Fruit fly (Drosophila melanogaster) whole organism, embryonic: ENCODE results near the gene Pka-C1.

ENCODE experiments used
- Atf6 ChIP-seq: fragments of 200-800 bp; sonication (Bioruptor generic); IDR thresholded peaks from 2 replicates; pipeline ENCODE4 v1.3.6; 2022; ENCODE audit warnings: missing biosample characterization, missing genetic modification characterization
- Awh ChIP-seq: fragments of 200-800 bp; sonication (Bioruptor generic); IDR thresholded peaks from 2 replicates; pipeline ENCODE4, ENCODE4 v1.3.6; 2022; ENCODE audit warnings: missing biosample characterization, missing genetic modification characterization
- BEAF-32 ChIP-seq: fragments of 200-800 bp; sonication (Bioruptor generic); optimal IDR thresholded peaks from 3 replicates; lab custom pipeline; 2017; ENCODE audit warnings: missing biosample characterization, missing genetic modification characterization, mild to moderate bottlenecking, moderate library complexity, missing genetic modification reagents
- Bteb2 ChIP-seq: fragments of 200-800 bp; sonication (Bioruptor generic); optimal IDR thresholded peaks from 2 replicates; lab custom pipeline; 2016; ENCODE audit warnings: missing biosample characterization, missing genetic modification characterization
- CG10543 ChIP-seq: fragments of 200-800 bp; sonication (Bioruptor generic); optimal IDR thresholded peaks from 3 replicates; lab custom pipeline; 2017; ENCODE audit warnings: missing biosample characterization, mild to moderate bottlenecking, missing genetic modification characterization, moderate library complexity
- CG11085 ChIP-seq: fragments of 200-800 bp; sonication (Bioruptor generic); IDR thresholded peaks from 2 replicates; pipeline ENCODE4 v1.3.6; 2022; ENCODE audit warnings: missing biosample characterization, missing genetic modification characterization
- CG12769 ChIP-seq: fragments of 200-800 bp; sonication (Bioruptor generic); optimal IDR thresholded peaks from 2 replicates; lab custom pipeline; 2019; ENCODE audit warnings: missing biosample characterization, mild to moderate bottlenecking, missing genetic modification characterization, moderate library complexity
- CG13775 ChIP-seq: fragments of 200-800 bp; sonication (Bioruptor generic); optimal IDR thresholded peaks from 3 replicates; lab custom pipeline; 2017; ENCODE audit warnings: missing biosample characterization, mild to moderate bottlenecking, missing genetic modification characterization
- CG14441 ChIP-seq: fragments of 200-800 bp; sonication (Bioruptor generic); IDR thresholded peaks from 2 replicates; pipeline ENCODE4 v1.3.6; 2022; ENCODE audit warnings: missing biosample characterization, missing genetic modification characterization
- CG17186 ChIP-seq: fragments of 200-800 bp; sonication (Bioruptor generic); optimal IDR thresholded peaks from 3 replicates; lab custom pipeline; 2017; ENCODE audit warnings: missing biosample characterization, missing genetic modification reagents, missing genetic modification characterization
- CG17829 ChIP-seq: fragments of 200-800 bp; optimal IDR thresholded peaks from 2 replicates; lab custom pipeline; 2019; ENCODE audit warnings: missing biosample characterization, mild to moderate bottlenecking, missing genetic modification characterization, moderate library complexity
- CG18619 ChIP-seq: fragments of 200-800 bp; sonication (Bioruptor generic); optimal IDR thresholded peaks from 3 replicates; lab custom pipeline; 2017; ENCODE audit warnings: missing biosample characterization, mild to moderate bottlenecking, missing genetic modification characterization
- CG18764 ChIP-seq: fragments of 200-800 bp; sonication (Bioruptor generic); optimal IDR thresholded peaks from 3 replicates; lab custom pipeline; 2016; ENCODE audit warnings: missing biosample characterization, missing genetic modification characterization
- CG2202 ChIP-seq: fragments of 200-800 bp; sonication (Bioruptor generic); optimal IDR thresholded peaks from 2 replicates; lab custom pipeline; 2018; ENCODE audit warnings: missing biosample characterization, mild to moderate bottlenecking, missing genetic modification characterization
- CG32767 ChIP-seq: fragments of 200-800 bp; sonication (Bioruptor generic); IDR thresholded peaks from 2 replicates; pipeline ENCODE4 v1.3.6; 2022; ENCODE audit warnings: missing biosample characterization, missing genetic modification characterization
- CG3407 ChIP-seq: fragments of 200-800 bp; sonication (Bioruptor generic); optimal IDR thresholded peaks from 2 replicates; lab custom pipeline; 2018; ENCODE audit warnings: missing biosample characterization, mild to moderate bottlenecking, missing genetic modification characterization
- CG3726 ChIP-seq: fragments of 200-800 bp; sonication (Bioruptor generic); IDR thresholded peaks from 3 replicates; pipeline ENCODE4, ENCODE4 v1.3.6; 2022; ENCODE audit warnings: missing biosample characterization, missing genetic modification characterization
- CG4404 ChIP-seq: fragments of 200-800 bp; sonication (Bioruptor generic); IDR thresholded peaks from 2 replicates; pipeline ENCODE4 v1.3.6; 2022; ENCODE audit warnings: missing biosample characterization, missing genetic modification characterization
- CG6175 ChIP-seq: fragments of 200-800 bp; sonication (Bioruptor generic); IDR thresholded peaks from 3 replicates; pipeline ENCODE4 v1.3.6; 2022; ENCODE audit warnings: missing biosample characterization, missing genetic modification characterization
- CG8359 ChIP-seq: fragments of 200-800 bp; sonication (Bioruptor generic); optimal IDR thresholded peaks from 2 replicates; lab custom pipeline; 2017; ENCODE audit warnings: missing biosample characterization, mild to moderate bottlenecking, missing genetic modification characterization, borderline replicate concordance
- CrebB ChIP-seq: fragments of 200-800 bp; sonication (Bioruptor generic); optimal IDR thresholded peaks from 3 replicates; lab custom pipeline; 2018; ENCODE audit warnings: missing biosample characterization, mild to moderate bottlenecking, missing genetic modification characterization
- D ChIP-seq, 2 experiments: fragments of 200-800 bp in 1 of 2; fragments of >200 bp in 1 of 2; sonication (Bioruptor generic) in 1 of 2; optimal IDR thresholded peaks; 2 replicates in 1 of 2; 3 replicates in 1 of 2; lab custom pipeline; 2017; ENCODE audit warnings: mild to moderate bottlenecking in 1 of 2, missing biosample characterization in 1 of 2, missing genetic modification characterization in 1 of 2, missing genetic modification reagents in 1 of 2
- Dbx ChIP-seq: fragments of 200-800 bp; sonication (Bioruptor generic); IDR thresholded peaks from 3 replicates; pipeline ENCODE4 v1.3.6; 2022; ENCODE audit warnings: missing biosample characterization, missing genetic modification characterization
- Drgx ChIP-seq: fragments of 200-800 bp; sonication (Bioruptor generic); IDR thresholded peaks from 2 replicates; pipeline ENCODE4 v1.3.6; 2022; ENCODE audit warnings: missing biosample characterization, missing genetic modification characterization
- Mrtf ChIP-seq: fragments of 200-800 bp; sonication (Bioruptor generic); IDR thresholded peaks from 3 replicates; pipeline ENCODE4 v1.3.6; 2022; ENCODE audit warnings: missing biosample characterization, missing genetic modification characterization
- Oaz ChIP-seq: fragments of 200-800 bp; sonication (Bioruptor generic); IDR thresholded peaks from 2 replicates; pipeline ENCODE4 v1.3.6; 2022; ENCODE audit warnings: missing biosample characterization, missing genetic modification characterization
- Opbp ChIP-seq: fragments of 200-800 bp; sonication (Bioruptor generic); IDR thresholded peaks from 3 replicates; pipeline ENCODE4 v1.3.6; 2022; ENCODE audit warnings: missing biosample characterization, missing genetic modification characterization; ENCODE audit not compliant: partially characterized antibody
- Ravus ChIP-seq: fragments of 200-800 bp; sonication (Bioruptor generic); IDR thresholded peaks from 2 replicates; pipeline ENCODE4 v1.3.6; 2022; ENCODE audit warnings: missing biosample characterization, missing genetic modification characterization
- Xbp1 ChIP-seq: fragments of 200-800 bp; sonication (Bioruptor generic); optimal IDR thresholded peaks from 3 replicates; lab custom pipeline; 2016; ENCODE audit warnings: missing biosample characterization, mild to moderate bottlenecking, missing genetic modification characterization
- abd-A ChIP-seq: fragments of 200-800 bp; sonication (Bioruptor generic); optimal IDR thresholded peaks from 3 replicates; lab custom pipeline; 2019; ENCODE audit warnings: missing biosample characterization, mild to moderate bottlenecking, missing genetic modification characterization, moderate library complexity
- al ChIP-seq: fragments of 200-800 bp; sonication (Bioruptor generic); IDR thresholded peaks from 2 replicates; pipeline ENCODE4 v1.3.6; 2022; ENCODE audit warnings: missing biosample characterization, missing genetic modification characterization
- aop ChIP-seq: fragments of 200-800 bp; sonication (Bioruptor generic); IDR thresholded peaks from 2 replicates; pipeline ENCODE4 v1.3.6; 2022; ENCODE audit warnings: missing biosample characterization, missing genetic modification characterization
- cato ChIP-seq: fragments of 200-800 bp; sonication (Bioruptor generic); optimal IDR thresholded peaks from 2 replicates; lab custom pipeline; 2016; ENCODE audit warnings: missing biosample characterization, missing genetic modification characterization, borderline replicate concordance
- chinmo ChIP-seq: fragments of 200-800 bp; sonication (Bioruptor generic); IDR thresholded peaks from 4 replicates; pipeline ENCODE4 v1.3.6; 2022; ENCODE audit warnings: missing biosample characterization, missing genetic modification characterization; ENCODE audit not compliant: partially characterized antibody
- dan ChIP-seq: fragments of 200-800 bp; sonication (Bioruptor generic); IDR thresholded peaks from 2 replicates; pipeline ENCODE4 v1.3.6; 2022; ENCODE audit warnings: missing biosample characterization, missing genetic modification characterization
- danr ChIP-seq: fragments of 200-800 bp; sonication (Bioruptor generic); IDR thresholded peaks from 2 replicates; pipeline ENCODE4 v1.3.6; 2022; ENCODE audit warnings: missing biosample characterization, missing genetic modification characterization
- dm ChIP-seq: fragments of 200-800 bp; sonication (Bioruptor generic); optimal IDR thresholded peaks from 3 replicates; lab custom pipeline; 2016; ENCODE audit warnings: missing biosample characterization, missing genetic modification characterization
- dysf ChIP-seq: fragments of 200-800 bp; sonication (Bioruptor generic); IDR thresholded peaks from 3 replicates; pipeline ENCODE4 v1.3.6; 2022; ENCODE audit warnings: missing biosample characterization, missing genetic modification characterization
- ewg ChIP-seq: fragments of 200-800 bp; sonication (Bioruptor generic); optimal IDR thresholded peaks from 3 replicates; lab custom pipeline; 2017; ENCODE audit warnings: mild to moderate bottlenecking, missing biosample characterization, missing genetic modification reagents, missing genetic modification characterization
- fu2 ChIP-seq: fragments of 200-800 bp; sonication (Bioruptor generic); optimal IDR thresholded peaks from 2 replicates; lab custom pipeline; 2016; ENCODE audit warnings: missing biosample characterization, missing genetic modification characterization
- gce ChIP-seq: fragments of 200-800 bp; sonication (Bioruptor generic); IDR thresholded peaks from 3 replicates; pipeline ENCODE4 v1.3.6; 2022; ENCODE audit warnings: missing biosample characterization, missing genetic modification characterization
- gem ChIP-seq: fragments of 200-800 bp; sonication (Bioruptor generic); optimal IDR thresholded peaks from 2 replicates; lab custom pipeline; 2019; ENCODE audit warnings: missing biosample characterization, mild to moderate bottlenecking, missing genetic modification characterization, moderate library complexity
- gsb ChIP-seq: fragments of 200-800 bp; sonication (Bioruptor generic); IDR thresholded peaks from 2 replicates; pipeline ENCODE4 v1.3.6; 2022; ENCODE audit warnings: missing biosample characterization, missing genetic modification characterization
- inv ChIP-seq: fragments of 200-800 bp; sonication (Bioruptor generic); IDR thresholded peaks from 2 replicates; pipeline ENCODE4 v1.3.6; 2022; ENCODE audit warnings: missing biosample characterization, missing genetic modification characterization; ENCODE audit not compliant: partially characterized antibody
- odd ChIP-seq: fragments of 200-800 bp; sonication (Bioruptor generic); optimal IDR thresholded peaks from 2 replicates; lab custom pipeline; 2017; ENCODE audit warnings: missing biosample characterization, mild to moderate bottlenecking, missing genetic modification characterization
- shn ChIP-seq: fragments of 200-800 bp; sonication (Bioruptor generic); optimal IDR thresholded peaks from 3 replicates; lab custom pipeline; 2016; ENCODE audit warnings: missing biosample characterization, missing genetic modification characterization
- tap ChIP-seq: fragments of 200-800 bp; optimal IDR thresholded peaks from 3 replicates; lab custom pipeline; 2019; ENCODE audit warnings: missing biosample characterization, mild to moderate bottlenecking, missing genetic modification characterization, moderate library complexity

Pka-C1 gene

DNA sequence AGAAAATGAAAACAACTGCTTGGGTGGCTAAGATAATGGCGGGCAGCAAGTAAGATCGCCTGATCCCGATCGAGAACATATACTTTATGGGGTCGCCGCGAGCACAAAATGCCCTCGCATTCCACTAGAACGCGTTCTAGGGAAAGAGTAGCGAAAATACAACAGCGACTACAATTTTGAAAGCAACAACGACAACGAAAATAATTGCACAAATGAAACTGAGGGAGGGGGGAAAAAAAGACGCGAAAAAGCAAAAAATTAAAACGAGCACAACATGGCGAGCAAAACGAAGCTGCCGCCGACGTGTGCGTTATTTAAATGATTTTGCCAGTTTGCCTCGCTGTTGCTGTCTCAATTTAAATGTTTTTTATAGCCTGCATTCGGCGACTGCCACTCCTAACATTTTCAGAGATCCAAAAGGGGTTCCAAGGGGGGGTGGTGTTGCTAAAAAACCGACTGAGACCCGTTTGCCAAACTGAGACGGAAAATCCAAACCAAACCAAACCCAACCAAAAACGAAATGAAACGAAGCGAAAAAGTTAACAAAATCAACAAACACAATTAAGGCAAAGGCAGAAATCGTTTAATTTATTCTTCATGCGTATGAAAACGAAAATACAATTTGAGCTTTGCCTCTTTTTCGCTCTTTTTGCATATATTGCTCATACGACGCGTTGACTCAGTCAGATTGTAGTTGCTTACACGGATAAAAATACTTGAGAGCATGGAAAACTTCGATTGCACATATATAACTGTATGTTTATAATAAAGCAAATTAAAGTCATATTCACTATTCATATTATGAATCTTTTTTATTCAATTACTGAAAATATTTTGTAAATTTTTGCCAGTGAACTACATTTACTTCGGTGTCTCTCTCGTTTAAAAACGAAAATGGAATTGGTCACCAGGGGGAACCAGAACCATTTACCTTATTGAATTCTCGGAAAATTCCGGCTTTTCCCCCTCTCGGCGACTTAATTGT lies 6.4 kb downstream of the Pka-C1 start (continued):
- peak; percentile 61 for TF ChIP-seq Oaz (GFP tag; lab: Robert Waterston, UW)
- TF ChIP-seq abd-A (tag; lab: Kevin White, UChicago): peak; percentile 9
- TF ChIP-seq Bteb2 (GFP tag; lab: Kevin White, UChicago): peak; percentile 26
- TF ChIP-seq tap: peak; percentile 41
- TF ChIP-seq CG32767 (GFP tag; lab: Robert Waterston, UW): peak; percentile 55; the same call in 1 of the 2 replicates
- peak; percentile 79 for TF ChIP-seq gem (tag; lab: Kevin White, UChicago)
- no peak for TF ChIP-seq cato
- peak; percentile 92 for TF ChIP-seq Drgx (GFP tag; lab: Robert Waterston, UW)
- TF ChIP-seq Atf6: peak; percentile 91
- TF ChIP-seq CG12769 (tag; lab: Kevin White, UChicago): peak; percentile 51
- TF ChIP-seq chinmo (GFP tag; lab: Robert Waterston, UW): peak; percentile 97; the same call in 3 of the 4 replicates
- TF ChIP-seq CG8359 (GFP tag; lab: Kevin White, UChicago): no peak
- no peak for TF ChIP-seq shn (GFP tag; lab: Kevin White, UChicago)
- TF ChIP-seq Mrtf (GFP tag; lab: Robert Waterston, UW): peak; percentile 28; the same call in 1 of the 3 replicates
- TF ChIP-seq CG4404 (GFP tag; lab: Robert Waterston, UW): peak; percentile 24; the same call in 1 of the 2 replicates
- peak; percentile 47; the same call in 1 of the 2 replicates for TF ChIP-seq danr
- TF ChIP-seq gce (GFP tag; lab: Robert Waterston, UW): peak; percentile 58; the same call in 1 of the 3 replicates
- no peak for TF ChIP-seq BEAF-32
- peak; percentile 50 for TF ChIP-seq Ravus (GFP tag; lab: Robert Waterston, UW)
- no peak for TF ChIP-seq Opbp (GFP tag; lab: Robert Waterston, UW)
- no peak for TF ChIP-seq CG3407 (GFP tag; lab: Kevin White, UChicago)
- TF ChIP-seq ewg (GFP tag; lab: Kevin White, UChicago): no peak
- TF ChIP-seq dm (GFP tag; lab: Kevin White, UChicago): no peak
- TF ChIP-seq gsb (GFP tag; lab: Robert Waterston, UW): peak; percentile 78
- TF ChIP-seq dysf (GFP tag; lab: Robert Waterston, UW): peak; percentile 87
- TF ChIP-seq CG18764 (GFP tag; lab: Kevin White, UChicago): peak; percentile 38
- no peak for TF ChIP-seq CG2202 (tag; lab: Kevin White, UChicago)
- peak; percentile 31 for TF ChIP-seq CG17829 (tag; lab: Kevin White, UChicago)
- peak; percentile 62 for TF ChIP-seq Awh (GFP tag; lab: Robert Waterston, UW)
- no peak for TF ChIP-seq aop (GFP tag; lab: Robert Waterston, UW)
- peak; percentile 89 for TF ChIP-seq Dbx (GFP tag; lab: Robert Waterston, UW)
- TF ChIP-seq fu2 (GFP tag; lab: Kevin White, UChicago): no peak
- TF ChIP-seq CG17186 (GFP tag; lab: Kevin White, UChicago): no peak
- TF ChIP-seq CG10543 (GFP tag; lab: Kevin White, UChicago): peak; percentile 26
- no peak for TF ChIP-seq odd (GFP tag; lab: Kevin White, UChicago)
- no peak for TF ChIP-seq inv (GFP tag; lab: Robert Waterston, UW)
- TF ChIP-seq CG6175 (GFP tag; lab: Robert Waterston, UW): peak; percentile 8; the same call in 2 of the 3 replicates
- 0 out of 3 replicates have a peak, but pooled peaks have one; percentile 48 for TF ChIP-seq CG3726 (GFP tag; lab: Robert Waterston, UW)
- no peak for TF ChIP-seq D (optimal IDR thresholded peaks at IDR 0.05; lab: Kevin White, UChicago)
- no peak for TF ChIP-seq D (GFP tag; optimal IDR thresholded peaks at IDR 0.05; lab: Kevin White, UChicago)
- no peak for TF ChIP-seq dan
- TF ChIP-seq CG14441 (GFP tag; lab: Robert Waterston, UW): peak; percentile 84
- TF ChIP-seq al (GFP tag; lab: Robert Waterston, UW): peak; percentile 85
- TF ChIP-seq CG13775 (GFP tag; lab: Kevin White, UChicago): peak; percentile 55
- TF ChIP-seq Xbp1 (GFP tag; lab: Kevin White, UChicago): peak; percentile 56
- no peak for TF ChIP-seq CrebB (tag; lab: Kevin White, UChicago)
- peak; percentile 59 for TF ChIP-seq CG11085 (GFP tag; lab: Robert Waterston, UW)
- peak; percentile 34 for TF ChIP-seq CG18619 (GFP tag; lab: Kevin White, UChicago)
